Worm (Caenorhabditis elegans) whole organism, L4/young adult: ENCODE data around the gene fbxa-54.

ENCODE experiments used
- W03F9.2 ChIP-seq: fragments of 150-350 bp; optimal IDR thresholded peaks from 2 replicates; lab custom pipeline; 2014; ENCODE audit warnings: missing biosample characterization, missing genetic modification characterization
- him-1 ChIP-seq: sonication (generic microtip); optimal IDR thresholded peaks from 2 replicates; lab custom pipeline; 2016; ENCODE audit warnings: missing genotype, missing genetic modification reagents, missing genetic modification characterization, missing compliant biosample characterization

- TF ChIP-seq him-1 (tag; lab: Kevin White, UChicago) (no peak), W03F9.2 (tag; lab: Kevin White, UChicago) (no peak)
Measured at ce11 chrIII:941958-942357, 14.2 kb upstream of the fbxa-54 start.
